Fruit fly (Drosophila melanogaster): Measurements from ENCODE around the gene sdt.

The sdt gene

DNA sequence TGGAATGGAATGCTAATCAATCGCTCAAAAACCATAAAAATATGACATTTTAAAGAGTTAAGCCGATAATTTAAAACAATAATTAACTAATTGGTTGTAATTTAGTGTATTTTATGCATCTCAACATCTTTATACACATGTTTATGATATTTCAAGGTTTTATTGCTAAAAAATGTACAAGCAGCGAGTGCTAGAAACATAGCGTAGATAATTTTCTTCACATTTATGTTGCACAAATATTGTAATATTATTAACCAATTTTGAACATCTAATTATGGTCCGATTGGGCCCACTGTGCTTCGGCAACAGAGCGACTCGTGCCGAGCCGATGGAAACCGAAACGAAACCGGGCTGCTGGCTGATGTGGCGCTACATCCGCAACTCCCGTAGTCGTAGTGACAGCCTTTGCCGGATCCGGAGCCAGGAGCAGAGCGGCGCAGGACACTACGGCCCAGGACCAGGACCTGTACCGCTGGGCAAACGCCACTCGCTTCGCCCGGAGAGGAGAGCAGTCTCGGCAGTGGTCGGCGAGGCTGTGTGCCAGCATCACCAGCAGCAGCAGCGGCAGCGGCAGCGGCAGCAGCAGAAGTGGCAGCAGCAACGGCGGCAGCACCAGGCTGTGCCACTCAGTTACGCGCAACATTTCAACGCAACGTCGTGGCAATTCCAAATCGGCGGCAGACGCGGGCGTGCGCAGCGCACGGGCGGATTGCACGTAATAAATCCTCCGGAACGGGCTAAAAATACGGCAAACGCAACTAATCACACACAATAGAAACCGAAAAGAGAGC is at the start of gene sdt:
sdt (plus strand) TSS at position 385 of the 791 bp plus-strand sequence.
- TF ChIP-seq Myc (optimal IDR thresholded peaks at IDR 0.05) (no peak), ttk (optimal IDR thresholded peaks at IDR 0.05) (no peak), psq (optimal IDR thresholded peaks at IDR 0.05) (no peak), Sin3A (optimal IDR thresholded peaks at IDR 0.05) (no peak), h (optimal IDR thresholded peaks at IDR 0.05) (no peak), insv (optimal IDR thresholded peaks at IDR 0.05) (no peak)

DNA sequence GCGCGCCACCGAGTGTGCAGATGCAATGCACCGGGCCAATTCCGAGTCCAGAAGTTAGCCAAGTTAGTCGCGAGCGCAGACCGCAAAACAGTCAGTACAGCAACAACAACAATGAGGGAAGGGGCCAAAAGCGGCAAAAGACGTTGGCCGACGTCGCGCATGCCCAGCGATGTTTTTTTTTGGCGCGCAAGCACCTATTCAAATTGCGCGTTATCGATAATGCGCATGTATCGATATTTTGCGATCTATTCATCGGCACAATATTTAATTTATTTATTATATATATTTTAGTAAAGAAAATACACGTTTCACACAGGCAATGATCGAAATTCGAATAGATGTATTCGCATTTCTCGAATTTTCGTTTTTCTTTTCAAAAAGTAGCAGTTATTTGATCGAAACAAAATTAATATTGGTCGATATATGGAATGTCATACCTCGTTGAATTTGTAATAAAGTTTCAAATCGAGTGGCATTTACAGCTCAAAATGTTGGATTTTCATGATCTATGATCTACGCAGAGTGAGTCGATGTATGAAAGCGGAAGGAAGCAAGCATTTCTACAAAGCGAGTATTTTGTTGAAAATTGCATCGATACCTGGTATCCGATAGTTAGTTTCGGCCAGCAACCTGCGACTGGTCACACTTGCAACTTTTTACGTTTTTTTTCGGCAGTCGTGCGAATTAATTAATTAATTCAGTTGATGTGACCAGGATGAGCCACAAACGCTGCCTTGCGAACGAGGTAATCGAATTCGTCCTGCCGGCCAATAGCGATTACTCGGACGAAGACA is 48.9 kb upstream of the sdt start, which contains the start of gene CG2116:
CG2116 (plus strand) TSS at position 609 of the 794 bp plus-strand sequence.
- no peak for TF ChIP-seq ttk (optimal IDR thresholded peaks at IDR 0.05)
- no peak for TF ChIP-seq psq (optimal IDR thresholded peaks at IDR 0.05)
- no peak for TF ChIP-seq Myc (optimal IDR thresholded peaks at IDR 0.05)
- no peak for TF ChIP-seq insv (optimal IDR thresholded peaks at IDR 0.05)
- no peak for TF ChIP-seq Sin3A (optimal IDR thresholded peaks at IDR 0.05)
- TF ChIP-seq h (optimal IDR thresholded peaks at IDR 0.05) = no peak

DNA sequence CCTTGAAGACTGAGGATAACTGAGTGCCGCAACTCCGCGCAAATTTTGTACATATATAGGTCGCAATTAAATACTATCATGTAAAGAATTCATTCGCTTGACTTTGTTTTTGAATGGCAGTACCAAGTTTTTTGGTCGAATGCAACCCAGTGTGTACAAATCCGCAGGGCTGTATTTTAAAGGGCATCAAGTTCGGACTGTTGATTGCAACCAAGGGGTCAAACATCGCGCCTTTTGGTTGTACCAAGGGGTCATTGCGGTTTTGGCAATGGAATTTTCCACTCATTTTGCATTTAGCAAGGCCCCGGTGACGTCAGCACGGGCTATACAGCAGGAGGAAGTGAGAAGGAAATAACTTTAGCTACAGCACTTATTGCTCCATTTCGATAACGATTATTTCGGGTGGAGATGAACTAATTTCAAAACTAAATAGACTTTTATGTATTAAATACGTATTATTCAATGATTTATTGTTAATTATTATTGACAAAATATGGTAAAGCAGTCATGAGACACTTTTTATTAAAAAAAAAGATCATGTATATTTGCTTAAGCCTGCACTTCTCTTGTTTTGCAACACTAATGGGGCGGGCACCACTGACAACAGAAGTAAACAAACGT is 46.5 kb upstream of the sdt start, which contains the start of gene CG10958:
CG10958 (plus strand) TSS at position 593 of the 621 bp plus-strand sequence.
- no peak for TF ChIP-seq Myc (optimal IDR thresholded peaks at IDR 0.05)
- no peak for TF ChIP-seq h (optimal IDR thresholded peaks at IDR 0.05)
- no peak for TF ChIP-seq ttk (optimal IDR thresholded peaks at IDR 0.05)
- TF ChIP-seq insv (optimal IDR thresholded peaks at IDR 0.05) = no peak
- TF ChIP-seq psq (optimal IDR thresholded peaks at IDR 0.05) = no peak
- TF ChIP-seq Sin3A (optimal IDR thresholded peaks at IDR 0.05) = no peak

DNA sequence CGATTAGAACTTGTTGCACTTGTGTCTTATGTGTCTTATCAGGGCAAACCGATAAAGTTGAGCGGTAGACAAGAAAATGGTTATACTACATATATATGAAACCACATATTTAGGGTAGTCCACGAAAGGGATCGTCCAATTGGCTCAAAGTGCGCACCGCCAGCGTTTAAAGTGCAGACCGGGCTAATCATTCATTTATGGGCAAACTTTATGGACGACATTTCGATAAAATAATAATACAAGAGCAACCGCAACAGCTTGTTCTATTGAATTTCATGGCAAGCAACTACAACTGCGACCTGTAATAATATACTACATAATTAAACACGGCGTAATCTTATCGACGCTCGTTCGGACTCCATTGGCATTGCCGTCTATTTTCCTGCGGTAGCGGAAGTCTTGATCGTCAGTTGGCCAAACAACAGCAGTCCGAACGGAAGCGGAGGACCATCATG is 42.9 kb upstream of the sdt start, which contains the start of the genes cyr and CG2120:
cyr (minus strand) TSS at position 294 of the 455 bp plus-strand sequence.
CG2120 (plus strand) TSS at position 405 of the 455 bp plus-strand sequence.
- TF ChIP-seq insv (optimal IDR thresholded peaks at IDR 0.05) = no peak

DNA sequence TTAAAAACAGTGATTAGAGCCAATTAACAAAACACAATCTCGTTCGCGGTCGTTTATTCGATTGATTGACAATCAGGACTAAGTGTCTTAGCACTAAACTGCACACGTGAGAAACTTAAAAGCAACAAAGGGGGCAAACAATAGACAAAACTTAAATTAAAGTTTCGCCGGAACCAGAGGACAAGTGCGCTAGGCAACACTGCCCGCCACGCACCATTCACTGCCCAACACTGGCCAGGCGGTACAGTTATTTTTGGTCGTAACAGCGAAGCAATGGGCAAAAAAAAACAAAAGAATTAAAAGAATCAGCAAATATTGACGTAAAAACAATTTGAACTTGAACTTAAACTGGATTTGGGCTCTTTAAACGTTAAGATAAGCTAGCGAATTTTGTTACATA is 41.1 kb upstream of the sdt start:
- TF ChIP-seq Myc (optimal IDR thresholded peaks at IDR 0.05) = no peak
- no peak for TF ChIP-seq insv (optimal IDR thresholded peaks at IDR 0.05)
- no peak for TF ChIP-seq h (optimal IDR thresholded peaks at IDR 0.05)
- no peak for TF ChIP-seq psq (optimal IDR thresholded peaks at IDR 0.05)
- no peak for TF ChIP-seq Sin3A (optimal IDR thresholded peaks at IDR 0.05)
- no peak for TF ChIP-seq ttk (optimal IDR thresholded peaks at IDR 0.05)

dm6 chrX:8140707-8141106 is 37.6 kb upstream of the sdt start:
- TF ChIP-seq psq (optimal IDR thresholded peaks at IDR 0.05) = no peak
- no peak for TF ChIP-seq insv (optimal IDR thresholded peaks at IDR 0.05)
- no peak for TF ChIP-seq h (optimal IDR thresholded peaks at IDR 0.05)
- TF ChIP-seq ttk (optimal IDR thresholded peaks at IDR 0.05) = no peak
- TF ChIP-seq Myc (optimal IDR thresholded peaks at IDR 0.05) = no peak
- TF ChIP-seq Sin3A (optimal IDR thresholded peaks at IDR 0.05) = no peak

DNA sequence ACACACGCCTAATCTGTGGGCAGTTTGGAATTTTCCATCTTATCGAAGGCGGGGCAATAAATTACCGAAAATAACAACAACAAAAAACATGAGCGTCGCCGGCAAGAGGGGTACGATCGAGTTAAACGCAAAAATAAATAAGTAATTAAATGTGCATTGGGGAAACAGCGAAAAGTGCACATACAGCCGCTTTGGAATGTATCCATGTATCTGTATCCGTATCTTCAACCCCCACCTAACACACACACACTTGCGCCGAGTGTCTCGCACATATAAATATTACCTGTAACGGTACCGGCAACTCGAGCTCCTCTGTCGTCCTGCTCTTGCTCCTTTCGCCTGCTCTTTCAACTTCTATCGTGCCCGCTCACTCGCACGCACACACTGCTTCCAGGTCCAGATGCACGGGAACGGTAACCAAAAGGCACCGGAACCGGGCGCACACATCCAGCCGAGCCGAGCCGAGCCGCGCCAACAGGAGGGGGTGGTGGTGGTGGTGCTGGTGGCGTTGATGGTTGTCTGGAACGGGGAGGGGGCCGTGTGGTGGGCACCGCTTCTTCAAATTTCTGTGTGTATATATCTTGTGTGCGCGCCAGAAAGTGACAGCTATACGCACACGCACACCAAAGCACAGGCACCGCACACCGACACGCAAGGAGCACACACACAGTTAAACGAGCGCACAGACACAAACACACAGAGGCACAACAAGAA is 36.8 kb upstream of the sdt start:
- TF ChIP-seq h (optimal IDR thresholded peaks at IDR 0.05) (no peak), Myc (optimal IDR thresholded peaks at IDR 0.05) (no peak), Sin3A (optimal IDR thresholded peaks at IDR 0.05) (no peak), psq (optimal IDR thresholded peaks at IDR 0.05) (no peak), ttk (optimal IDR thresholded peaks at IDR 0.05) (no peak), insv (optimal IDR thresholded peaks at IDR 0.05) (no peak)

dm6 chrX:8142067-8142462 is 36.3 kb upstream of the sdt start, which contains the start of gene Smox:
Smox (minus strand) TSS chrX:8142279.
- TF ChIP-seq insv (optimal IDR thresholded peaks at IDR 0.05) (no peak), Sin3A (optimal IDR thresholded peaks at IDR 0.05) (no peak), h (optimal IDR thresholded peaks at IDR 0.05) (no peak)

dm6 chrX:8143537-8143936 is 34.8 kb upstream of the sdt start, which contains the start of gene CG17982:
CG17982 (minus strand) TSS chrX:8143835.
- TF ChIP-seq psq (optimal IDR thresholded peaks at IDR 0.05) (peak; percentile 13), insv (optimal IDR thresholded peaks at IDR 0.05) (no peak)

DNA sequence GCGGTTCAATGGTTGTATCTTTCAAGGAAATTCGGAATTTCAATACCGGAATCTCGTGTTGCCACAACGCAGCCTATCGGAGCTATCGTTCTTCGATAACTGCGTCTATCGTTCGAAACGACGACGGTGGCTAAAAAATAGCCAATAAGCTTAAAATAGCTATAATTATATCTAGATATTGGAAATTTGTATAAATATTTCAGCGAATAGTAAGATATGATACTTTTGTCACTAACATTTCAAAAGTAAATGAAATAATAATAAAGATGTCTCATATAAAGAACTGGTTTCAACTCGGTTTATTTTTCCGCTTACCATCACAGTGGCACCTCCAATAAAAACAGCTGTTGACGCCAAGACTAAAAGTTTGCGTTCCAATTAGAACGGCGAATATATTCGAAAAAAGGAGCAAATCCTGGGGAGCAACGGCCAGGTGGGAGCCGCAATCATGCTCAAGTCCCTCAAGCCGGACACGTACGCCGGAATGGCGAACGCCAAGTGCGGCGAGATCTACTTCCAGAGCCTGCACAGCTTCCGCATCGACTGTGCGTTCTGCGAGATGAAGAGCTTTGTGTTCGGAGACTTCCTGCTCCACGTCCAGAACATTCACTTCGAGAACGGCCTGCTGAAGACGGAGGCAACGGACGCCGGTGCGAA is 32.7 kb upstream of the sdt start, which contains the start of the genes alpha-PheRS and CG2129:
alpha-PheRS (minus strand) TSS at position 102 of the 657 bp plus-strand sequence.
CG2129 (plus strand) TSS at position 339 of the 657 bp plus-strand sequence.
- TF ChIP-seq psq (optimal IDR thresholded peaks at IDR 0.05) (no peak), h (optimal IDR thresholded peaks at IDR 0.05) (no peak), Sin3A (optimal IDR thresholded peaks at IDR 0.05) (no peak), insv (optimal IDR thresholded peaks at IDR 0.05) (no peak), Myc (optimal IDR thresholded peaks at IDR 0.05) (no peak), ttk (optimal IDR thresholded peaks at IDR 0.05) (no peak)

DNA sequence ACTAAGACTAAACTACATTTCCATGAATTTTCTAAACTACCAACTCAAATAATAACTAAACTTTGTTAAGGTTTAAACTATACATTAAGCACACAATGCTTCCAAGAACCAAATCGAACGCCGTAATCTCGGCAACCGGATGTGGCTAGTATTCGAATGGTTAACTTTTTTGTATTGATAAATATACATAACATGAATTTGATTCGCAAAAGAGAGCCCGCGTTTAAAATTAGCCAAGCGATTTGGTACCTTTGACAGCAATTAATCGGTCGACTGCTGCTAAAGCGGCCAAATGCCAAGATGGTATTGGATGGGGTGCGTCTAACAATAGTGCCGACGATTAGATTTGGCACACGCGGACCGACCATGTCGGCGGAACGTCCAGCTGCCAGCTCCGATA is 30.7 kb upstream of the sdt start, which contains the start of gene CG15336:
CG15336 (plus strand) TSS at position 301 of the 400 bp plus-strand sequence.
- no peak for TF ChIP-seq psq (optimal IDR thresholded peaks at IDR 0.05)
- TF ChIP-seq h (optimal IDR thresholded peaks at IDR 0.05) = no peak
- no peak for TF ChIP-seq ttk (optimal IDR thresholded peaks at IDR 0.05)
